Fruit fly (Drosophila melanogaster): ENCODE data around the gene CG10841.

DNA sequence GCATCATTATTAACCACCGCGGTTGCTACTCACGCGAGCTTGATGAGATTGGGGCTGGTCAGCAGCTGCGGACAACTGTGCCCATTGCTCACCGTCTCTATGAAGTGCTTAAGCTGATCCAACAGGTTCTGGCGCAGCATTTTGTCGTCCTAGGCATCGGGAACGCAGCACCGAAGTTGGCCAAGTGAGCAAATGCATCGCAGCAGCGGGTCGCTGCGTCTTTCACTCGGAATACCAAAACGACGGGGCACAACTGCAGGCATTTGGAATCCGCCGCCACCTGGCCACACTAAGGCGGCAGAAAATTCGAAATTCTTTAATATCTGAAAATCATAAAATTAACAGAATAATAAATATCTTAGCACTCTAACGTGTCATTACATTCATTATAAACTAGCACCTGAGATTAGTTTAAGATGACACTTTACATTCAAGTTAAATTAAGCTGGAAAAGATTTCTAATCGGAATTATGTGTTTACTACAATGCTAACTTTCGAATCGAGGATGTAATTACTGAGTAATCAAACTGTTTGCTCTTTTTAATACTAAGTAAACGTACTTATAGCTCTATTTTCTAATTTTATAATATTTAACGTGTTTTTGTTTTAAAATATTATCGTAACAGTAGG is 51.4 kb downstream of the CG10841 start:
- TF ChIP-seq CG7045 (GFP tag; optimal IDR thresholded peaks at IDR 0.05) (no peak), kay (GFP tag; ENCODE audit: borderline replicate concordance) (no peak), CG1620 (GFP tag; optimal IDR thresholded peaks at IDR 0.05) (no peak), Hr96 (GFP tag; optimal IDR thresholded peaks at IDR 0.05) (no peak), cnc (optimal IDR thresholded peaks at IDR 0.05) (no peak)
